Worm (Caenorhabditis elegans) whole organism, L2 larva: ENCODE measurements around the gene C15F1.8.

Source experiments
- F13H6.1 ChIP-seq: sonication (generic microtip); optimal IDR thresholded peaks from 2 replicates; lab custom pipeline; 2016; ENCODE audit warnings: missing genetic modification characterization, missing compliant biosample characterization
- Y55F3AM.14 ChIP-seq: fragments of 200-800 bp; sonication (Bioruptor generic); optimal IDR thresholded peaks from 2 replicates; lab custom pipeline; 2018; ENCODE audit warnings: mild to moderate bottlenecking, missing genetic modification characterization, missing compliant biosample characterization
- ZK546.5 ChIP-seq: sonication (generic microtip); optimal IDR thresholded peaks from 2 replicates; lab custom pipeline; 2017; ENCODE audit warnings: missing biosample characterization, missing genetic modification characterization
- alr-1 ChIP-seq: fragments of 150-350 bp; optimal IDR thresholded peaks from 2 replicates; lab custom pipeline; 2014; ENCODE audit warnings: missing biosample characterization, missing genetic modification characterization
- ama-1 ChIP-seq: fragments of 150-350 bp; optimal IDR thresholded peaks from 2 replicates; lab custom pipeline; 2018; ENCODE audit warnings: inconsistent platforms
- blmp-1 ChIP-seq: sonication (generic microtip); optimal IDR thresholded peaks from 2 replicates; lab custom pipeline; 2017; ENCODE audit warnings: missing genetic modification characterization, mild to moderate bottlenecking, missing compliant biosample characterization, antibody characterized with exemption, moderate library complexity; ENCODE audit not compliant: insufficient read depth
- ceh-16 ChIP-seq: fragments of 150-350 bp; optimal IDR thresholded peaks from 2 replicates; lab custom pipeline; 2014; ENCODE audit warnings: missing biosample characterization, missing genetic modification characterization
- ceh-82 ChIP-seq: fragments of 150-350 bp; optimal IDR thresholded peaks from 2 replicates; lab custom pipeline; 2014; ENCODE audit warnings: missing biosample characterization, missing genetic modification characterization
- crh-2 ChIP-seq: sonication (generic microtip); optimal IDR thresholded peaks from 2 replicates; lab custom pipeline; 2017; ENCODE audit warnings: missing biosample characterization, missing genetic modification characterization
- dmd-4 ChIP-seq: sonication (generic microtip); optimal IDR thresholded peaks from 2 replicates; lab custom pipeline; 2017; ENCODE audit warnings: missing biosample characterization, missing genetic modification characterization
- elt-1 ChIP-seq: fragments of 150-350 bp; optimal IDR thresholded peaks from 2 replicates; lab custom pipeline; 2014; ENCODE audit warnings: missing biosample characterization, missing genetic modification characterization
- fos-1 ChIP-seq: fragments of 150-350 bp; optimal IDR thresholded peaks from 2 replicates; lab custom pipeline; 2014; ENCODE audit warnings: missing biosample characterization, missing genetic modification characterization
- gmeb-1 ChIP-seq: fragments of 150-350 bp; optimal IDR thresholded peaks from 2 replicates; lab custom pipeline; 2014; ENCODE audit warnings: missing biosample characterization, missing genetic modification characterization
- lin-11 ChIP-seq: fragments of 150-350 bp; sonication (generic microtip); optimal IDR thresholded peaks from 2 replicates; lab custom pipeline; 2014; ENCODE audit warnings: missing biosample characterization, missing genetic modification characterization, inconsistent platforms, mixed read lengths
- lin-13 ChIP-seq: fragments of 150-350 bp; optimal IDR thresholded peaks from 2 replicates; lab custom pipeline; 2014; ENCODE audit warnings: missing biosample characterization, missing genetic modification reagents, missing genetic modification characterization
- lin-39 ChIP-seq: fragments of 150-350 bp; optimal IDR thresholded peaks from 2 replicates; lab custom pipeline; 2014; ENCODE audit warnings: missing biosample characterization, missing genetic modification reagents, missing genetic modification characterization
- lsy-2 ChIP-seq, 2 experiments: fragments of 150-350 bp in 1 of 2; sonication (generic microtip) in 1 of 2; optimal IDR thresholded peaks; 2 replicates each; lab custom pipeline; 2014 to 2017; ENCODE audit warnings: missing biosample characterization in 2 of 2, missing genetic modification characterization in 2 of 2
- mbf-1 ChIP-seq: sonication (generic microtip); optimal IDR thresholded peaks from 2 replicates; lab custom pipeline; 2017; ENCODE audit warnings: missing biosample characterization, missing genetic modification characterization
- nhr-10 ChIP-seq: sonication (generic microtip); optimal IDR thresholded peaks from 2 replicates; lab custom pipeline; 2017; ENCODE audit warnings: missing biosample characterization, missing genetic modification characterization
- nhr-11 ChIP-seq: fragments of 150-350 bp; optimal IDR thresholded peaks from 2 replicates; lab custom pipeline; 2014; ENCODE audit warnings: missing biosample characterization, missing genetic modification characterization
- nhr-129 ChIP-seq: fragments of 150-350 bp; optimal IDR thresholded peaks from 2 replicates; lab custom pipeline; 2014; ENCODE audit warnings: missing biosample characterization, missing genetic modification characterization
- nhr-237 ChIP-seq: fragments of 150-350 bp; optimal IDR thresholded peaks from 2 replicates; lab custom pipeline; 2014; ENCODE audit warnings: missing biosample characterization, missing genetic modification characterization
- nhr-25 ChIP-seq: fragments of 150-350 bp; sonication (generic microtip); optimal IDR thresholded peaks from 3 replicates; lab custom pipeline; 2014; ENCODE audit warnings: missing biosample characterization, missing genetic modification characterization
- nhr-6 ChIP-seq: fragments of 150-350 bp; optimal IDR thresholded peaks from 2 replicates; lab custom pipeline; 2014; ENCODE audit warnings: missing biosample characterization, missing genetic modification characterization
- sem-4 ChIP-seq: fragments of 150-350 bp; optimal IDR thresholded peaks from 2 replicates; lab custom pipeline; 2014; ENCODE audit warnings: missing biosample characterization, missing genetic modification reagents, missing genetic modification characterization
- skn-1 ChIP-seq: sonication (generic microtip); optimal IDR thresholded peaks from 2 replicates; lab custom pipeline; 2017; ENCODE audit warnings: missing biosample characterization, missing genetic modification characterization
- sma-9 ChIP-seq, 2 experiments: fragments of 150-350 bp in 1 of 2; sonication (generic microtip) in 1 of 2; optimal IDR thresholded peaks; 2 replicates each; lab custom pipeline; 2014 to 2016; ENCODE audit warnings: missing genetic modification characterization in 2 of 2, mild to moderate bottlenecking in 1 of 2, missing biosample characterization in 1 of 2, missing compliant biosample characterization in 1 of 2, missing genetic modification reagents in 1 of 2, moderate library complexity in 1 of 2
- unc-39 ChIP-seq: fragments of 150-350 bp; optimal IDR thresholded peaks from 2 replicates; lab custom pipeline; 2014; ENCODE audit warnings: missing biosample characterization, missing genetic modification characterization
- unc-62 ChIP-seq: fragments of 150-350 bp; optimal IDR thresholded peaks from 2 replicates; lab custom pipeline; 2014; ENCODE audit warnings: missing biosample characterization, missing genetic modification reagents, missing genetic modification characterization
- ztf-11 ChIP-seq: sonication (generic microtip); optimal IDR thresholded peaks from 2 replicates; lab custom pipeline; 2017; ENCODE audit warnings: missing biosample characterization, missing genetic modification characterization
- ztf-4 ChIP-seq: fragments of 150-350 bp; optimal IDR thresholded peaks from 2 replicates; lab custom pipeline; 2014; ENCODE audit warnings: missing biosample characterization, missing genetic modification characterization

The C15F1.8 gene

ce11 chrII:6940726-6941230 is 36.9 kb downstream of the C15F1.8 start:
- TF ChIP-seq Y55F3AM.14 (no peak), nhr-25 (no peak), ztf-4 (tag; lab: Kevin White, UChicago) (no peak), nhr-6 (no peak), unc-39 (tag; lab: Kevin White, UChicago) (no peak), skn-1 (tag; lab: Kevin White, UChicago) (no peak), sem-4 (no peak), alr-1 (no peak), unc-62 (GFP tag; lab: Kevin White, UChicago) (no peak), ceh-82 (tag; lab: Kevin White, UChicago) (no peak), F13H6.1 (tag; lab: Kevin White, UChicago) (no peak), nhr-10 (tag; lab: Kevin White, UChicago) (no peak), crh-2 (no peak), ztf-11 (no peak), ceh-16 (tag; lab: Kevin White, UChicago) (no peak), mbf-1 (tag; lab: Kevin White, UChicago) (no peak), nhr-129 (tag; lab: Kevin White, UChicago) (no peak)
- TF ChIP-seq, all 48 proteins: peak for 0

- TF ChIP-seq nhr-25 (peak; percentile 36), ceh-16 (tag; lab: Kevin White, UChicago) (no peak)
Observed at ce11 chrII:6939873-6940272, 37.8 kb downstream of the C15F1.8 start.

- TF ChIP-seq sma-9 (GFP tag; optimal IDR thresholded peaks at IDR 0.05; lab: Kevin White, UChicago) (peak; percentile 27), sma-9 (tag; optimal IDR thresholded peaks at IDR 0.05; lab: Kevin White, UChicago) (no peak), dmd-4 (tag; lab: Kevin White, UChicago) (no peak)
- TF ChIP-seq, all 48 proteins: peak for 1
Observed at ce11 chrII:6937057-6937456, 40.6 kb downstream of the C15F1.8 start.

- no peak for TF ChIP-seq fos-1 (tag; lab: Kevin White, UChicago)
- TF ChIP-seq lin-39: no peak
- no peak for TF ChIP-seq nhr-10 (tag; lab: Kevin White, UChicago)
- no peak for TF ChIP-seq nhr-25
- no peak for TF ChIP-seq ceh-82 (tag; lab: Kevin White, UChicago)
- no peak for TF ChIP-seq nhr-237
- TF ChIP-seq lin-13 (GFP tag; lab: Kevin White, UChicago): no peak
- no peak for TF ChIP-seq nhr-6
- no peak for TF ChIP-seq gmeb-1 (tag; lab: Kevin White, UChicago)
Observed at ce11 chrII:6936528-6936927, 41.1 kb downstream of the C15F1.8 start.

- TF ChIP-seq lsy-2 (tag; optimal IDR thresholded peaks at IDR 0.05; lab: Kevin White, UChicago): no peak
- TF ChIP-seq nhr-6: no peak
- no peak for TF ChIP-seq crh-2
- no peak for TF ChIP-seq ama-1 (lab: Kevin White, UChicago)
- TF ChIP-seq ztf-4 (tag; lab: Kevin White, UChicago): no peak
- no peak for TF ChIP-seq sma-9 (GFP tag; optimal IDR thresholded peaks at IDR 0.05; lab: Kevin White, UChicago)
- TF ChIP-seq sma-9 (tag; optimal IDR thresholded peaks at IDR 0.05; lab: Kevin White, UChicago): no peak
- no peak for TF ChIP-seq fos-1 (tag; lab: Kevin White, UChicago)
- TF ChIP-seq ceh-16 (tag; lab: Kevin White, UChicago): no peak
- TF ChIP-seq elt-1: no peak
- no peak for TF ChIP-seq lin-11
- no peak for TF ChIP-seq sem-4
- no peak for TF ChIP-seq blmp-1 (tag; lab: Kevin White, UChicago)
Observed at ce11 chrII:6935975-6936374, 41.7 kb downstream of the C15F1.8 start.

- TF ChIP-seq nhr-11 (tag; lab: Kevin White, UChicago) (no peak), ZK546.5 (no peak), nhr-129 (tag; lab: Kevin White, UChicago) (no peak), ama-1 (lab: Kevin White, UChicago) (no peak), nhr-25 (no peak)
- TF ChIP-seq, all 48 proteins: peak for 0
Observed at ce11 chrII:6934729-6935128, 42.9 kb downstream of the C15F1.8 start.
